Worm (Caenorhabditis elegans) whole organism, L1 larva: ENCODE results near the gene rig-4.

Experiments used
- C04F5.9 ChIP-seq: sonication (generic microtip); optimal IDR thresholded peaks from 2 replicates; lab custom pipeline; 2016; ENCODE audit warnings: missing genetic modification characterization, missing compliant biosample characterization
- C34B4.2 ChIP-seq: sonication (generic microtip); optimal IDR thresholded peaks from 2 replicates; lab custom pipeline; 2017; ENCODE audit warnings: mild to moderate bottlenecking, missing genetic modification characterization, missing compliant biosample characterization
- blmp-1 ChIP-seq: fragments of 150-350 bp; optimal IDR thresholded peaks from 2 replicates; lab custom pipeline; 2014; ENCODE audit warnings: missing biosample characterization, missing genetic modification characterization
- ceh-82 ChIP-seq, 3 experiments: fragments of 150-350 bp in 1 of 3; sonication (generic microtip) in 2 of 3; optimal IDR thresholded peaks; 2 replicates each; lab custom pipeline; 2014 to 2017; ENCODE audit warnings: missing biosample characterization in 3 of 3, missing genetic modification characterization in 3 of 3
- ceh-88 ChIP-seq: fragments of 200-800 bp; sonication (Bioruptor generic); IDR thresholded peaks from 2 replicates; pipeline ENCODE4 v1.3.6; 2022; ENCODE audit warnings: missing genetic modification characterization, missing compliant biosample characterization
- ceh-90 ChIP-seq: sonication (generic microtip); optimal IDR thresholded peaks from 2 replicates; lab custom pipeline; 2016; ENCODE audit warnings: missing genetic modification characterization, missing compliant biosample characterization
- ces-1 ChIP-seq: fragments of 150-350 bp; optimal IDR thresholded peaks from 2 replicates; lab custom pipeline; 2014; ENCODE audit warnings: missing biosample characterization, missing genetic modification reagents, missing genetic modification characterization
- dpl-1 ChIP-seq, 3 experiments: fragments of 150-350 bp in 2 of 3; sonication (generic microtip) in 1 of 3; optimal IDR thresholded peaks; 2 replicates each; lab custom pipeline; 2014 to 2017; ENCODE audit warnings: missing biosample characterization in 3 of 3, missing genetic modification characterization in 3 of 3, missing genetic modification reagents in 3 of 3
- efl-1 ChIP-seq, 4 experiments: fragments of 150-350 bp; optimal IDR thresholded peaks in 3 of 4; peaks in 1 of 4; 1 replicate in 1 of 4; 2 replicates in 3 of 4; lab custom pipeline; 2014; ENCODE audit warnings: missing biosample characterization in 2 of 4, missing genetic modification characterization in 2 of 4, missing genetic modification reagents in 2 of 4
- egl-13 ChIP-seq: sonication (generic microtip); optimal IDR thresholded peaks from 2 replicates; lab custom pipeline; 2016; ENCODE audit warnings: missing genotype, missing genetic modification reagents, missing genetic modification characterization, missing compliant biosample characterization
- elt-2 ChIP-seq: sonication (generic microtip); optimal IDR thresholded peaks from 2 replicates; lab custom pipeline; 2016; ENCODE audit warnings: missing genetic modification characterization, mild to moderate bottlenecking, inconsistent platforms, missing compliant biosample characterization, missing genetic modification reagents
- elt-3 ChIP-seq, 6 experiments: fragments of 150-350 bp in 1 of 6; sonication (generic microtip); optimal IDR thresholded peaks; 2 replicates each; lab custom pipeline; 2017 to 2018; ENCODE audit warnings: missing biosample characterization in 6 of 6, missing genetic modification characterization in 6 of 6, inconsistent platforms in 1 of 6
- hlh-4 ChIP-seq: sonication (generic microtip); optimal IDR thresholded peaks from 2 replicates; lab custom pipeline; 2016; ENCODE audit warnings: mild to moderate bottlenecking, missing genetic modification characterization, missing compliant biosample characterization
- irx-1 ChIP-seq: sonication (generic microtip); optimal IDR thresholded peaks from 2 replicates; lab custom pipeline; 2016; ENCODE audit warnings: missing genetic modification characterization, missing compliant biosample characterization
- lin-14 ChIP-seq: fragments of 200-800 bp; sonication (Bioruptor generic); optimal IDR thresholded peaks from 2 replicates; lab custom pipeline; 2018; ENCODE audit warnings: mild to moderate bottlenecking, missing genetic modification characterization, moderate library complexity, missing compliant biosample characterization
- lin-35 ChIP-seq, 2 experiments: fragments of 150-350 bp; optimal IDR thresholded peaks; 2 replicates each; lab custom pipeline; 2014; ENCODE audit warnings: missing biosample characterization in 2 of 2, missing genetic modification characterization in 2 of 2, missing genetic modification reagents in 2 of 2
- lir-3 ChIP-seq: sonication (generic microtip); optimal IDR thresholded peaks from 2 replicates; lab custom pipeline; 2016; ENCODE audit warnings: mild to moderate bottlenecking, missing genetic modification characterization, moderate library complexity, missing compliant biosample characterization; ENCODE audit not compliant: poor library complexity
- lsy-2 ChIP-seq, 2 experiments: fragments of 150-350 bp; optimal IDR thresholded peaks; 2 replicates each; lab custom pipeline; 2014; ENCODE audit warnings: missing biosample characterization in 2 of 2, missing genetic modification characterization in 2 of 2
- mab-9 ChIP-seq: fragments of 200-800 bp; sonication (Bioruptor generic); IDR thresholded peaks from 2 replicates; pipeline ENCODE4 v1.3.6; 2022; ENCODE audit warnings: missing genetic modification reagents, missing genetic modification characterization, missing compliant biosample characterization
- mef-2 ChIP-seq: fragments of 150-350 bp; optimal IDR thresholded peaks from 2 replicates; lab custom pipeline; 2014; ENCODE audit warnings: missing biosample characterization, missing genetic modification characterization
- mep-1 ChIP-seq: fragments of 150-350 bp; optimal IDR thresholded peaks from 2 replicates; lab custom pipeline; 2014; ENCODE audit warnings: missing biosample characterization, missing genetic modification characterization
- nhr-19 ChIP-seq: fragments of 200-800 bp; sonication (Bioruptor generic); conservative IDR thresholded peaks from 2 replicates; pipeline ENCODE4 v1.3.6; 2022; ENCODE audit warnings: missing genetic modification characterization, missing compliant biosample characterization
- nhr-20 ChIP-seq: sonication (generic microtip); optimal IDR thresholded peaks from 2 replicates; lab custom pipeline; 2016; ENCODE audit warnings: mild to moderate bottlenecking, missing genetic modification characterization, missing compliant biosample characterization
- nhr-237 ChIP-seq: fragments of 150-350 bp; optimal IDR thresholded peaks from 2 replicates; lab custom pipeline; 2014; ENCODE audit warnings: missing biosample characterization, missing genetic modification characterization
- nhr-47 ChIP-seq: sonication (generic microtip); optimal IDR thresholded peaks from 2 replicates; lab custom pipeline; 2016; ENCODE audit warnings: mild to moderate bottlenecking, missing genetic modification characterization, moderate library complexity, missing compliant biosample characterization
- nhr-71 ChIP-seq: sonication (generic microtip); optimal IDR thresholded peaks from 2 replicates; lab custom pipeline; 2016; ENCODE audit warnings: mild to moderate bottlenecking, missing genetic modification characterization, moderate library complexity, missing compliant biosample characterization
- nhr-85 ChIP-seq: sonication (generic microtip); peaks from one replicate; lab custom pipeline; 2016; ENCODE audit warnings: missing genetic modification characterization, inconsistent platforms, missing compliant biosample characterization
- nhr-90 ChIP-seq: sonication (generic microtip); optimal IDR thresholded peaks from 2 replicates; lab custom pipeline; 2016; ENCODE audit warnings: mild to moderate bottlenecking, missing genetic modification characterization, missing compliant biosample characterization; ENCODE audit not compliant: poor library complexity
- rnt-1 ChIP-seq: sonication (generic microtip); optimal IDR thresholded peaks from 2 replicates; lab custom pipeline; 2016; ENCODE audit warnings: mild to moderate bottlenecking, missing genetic modification characterization, moderate library complexity, missing compliant biosample characterization
- skn-1 ChIP-seq: fragments of 150-350 bp; optimal IDR thresholded peaks from 2 replicates; lab custom pipeline; 2014; ENCODE audit warnings: missing biosample characterization, missing genetic modification characterization
- snu-23 ChIP-seq: sonication (generic microtip); optimal IDR thresholded peaks from 2 replicates; lab custom pipeline; 2016; ENCODE audit warnings: missing genetic modification characterization, missing compliant biosample characterization
- sptf-1 ChIP-seq: fragments of 150-350 bp; optimal IDR thresholded peaks from 2 replicates; lab custom pipeline; 2014; ENCODE audit warnings: missing biosample characterization, missing genetic modification characterization
- sup-37 ChIP-seq: fragments of 200-800 bp; sonication (Bioruptor generic); optimal IDR thresholded peaks from 2 replicates; lab custom pipeline; 2018; ENCODE audit warnings: mild to moderate bottlenecking, missing genetic modification characterization, missing compliant biosample characterization
- swsn-7 ChIP-seq: sonication (generic microtip); optimal IDR thresholded peaks from 2 replicates; lab custom pipeline; 2016; ENCODE audit warnings: missing genetic modification characterization, missing compliant biosample characterization
- tbx-2 ChIP-seq: sonication (generic microtip); optimal IDR thresholded peaks from 2 replicates; lab custom pipeline; 2016; ENCODE audit warnings: missing genetic modification characterization, missing compliant biosample characterization
- unc-98 ChIP-seq: fragments of 200-800 bp; sonication (Bioruptor generic); IDR thresholded peaks from 2 replicates; pipeline ENCODE4 v1.3.6; 2022; ENCODE audit warnings: missing genetic modification characterization, missing compliant biosample characterization
- vab-15 ChIP-seq: sonication (generic microtip); optimal IDR thresholded peaks from 2 replicates; lab custom pipeline; 2017; ENCODE audit warnings: missing genotype, mild to moderate bottlenecking, missing genetic modification characterization, missing compliant biosample characterization

Gene rig-4

ce11 chrIV:8023861-8024260 lies 19.9 kb upstream of the rig-4 start:
- TF ChIP-seq nhr-85 (tag; lab: Kevin White, UChicago): peak; percentile 13
- TF ChIP-seq ces-1 (GFP tag; lab: Kevin White, UChicago): no peak
- no peak for TF ChIP-seq C34B4.2 (tag; lab: Kevin White, UChicago)
- TF ChIP-seq elt-2 (tag; lab: Kevin White, UChicago): peak; percentile 14
- no peak for TF ChIP-seq mep-1

- TF ChIP-seq blmp-1 (tag; lab: Kevin White, UChicago): no peak
- no peak for TF ChIP-seq nhr-47 (tag; lab: Kevin White, UChicago)
- TF ChIP-seq ceh-88 (GFP tag; lab: Robert Waterston, UW): peak; percentile 15; the same call in 1 of the 2 replicates
- no peak for TF ChIP-seq sup-37 (GFP tag; lab: Kevin White, UChicago)
- TF ChIP-seq C04F5.9 (tag; lab: Kevin White, UChicago): no peak
- TF ChIP-seq mab-9 (GFP tag; lab: Robert Waterston, UW): no peak
- no peak for TF ChIP-seq unc-98 (GFP tag; lab: Robert Waterston, UW)
- TF ChIP-seq snu-23: no peak
These were observed 18.2 kb upstream of the rig-4 start, which contains the start of gene C26B2.2 for ce11 chrIV:8022035-8022673. C26B2.2 (minus strand) TSS chrIV:8022122.

- TF ChIP-seq nhr-237 (tag; lab: Kevin White, UChicago) (no peak), mep-1 (peak; percentile 71), lin-14 (GFP tag; lab: Kevin White, UChicago) (peak; percentile 52), nhr-90 (peak; percentile 21), nhr-71 (tag; lab: Kevin White, UChicago) (peak; percentile 33), hlh-4 (tag; lab: Kevin White, UChicago) (no peak), nhr-19 (no peak), dpl-1 (GFP tag; optimal IDR thresholded peaks at IDR 0.05; lab: Kevin White, UChicago) (peak in 1 of 3 experiments; percentile 39), lir-3 (tag; lab: Kevin White, UChicago) (peak; percentile 71), nhr-20 (tag; lab: Kevin White, UChicago) (peak; percentile 7), sptf-1 (tag; lab: Kevin White, UChicago) (no peak), lsy-2 (tag; optimal IDR thresholded peaks at IDR 0.05; lab: Kevin White, UChicago) (peak in 1 of 2 experiments; percentile 55), ceh-90 (tag; lab: Kevin White, UChicago) (peak; percentile 69), rnt-1 (tag; lab: Kevin White, UChicago) (peak; percentile 73), snu-23 (peak; percentile 20), swsn-7 (tag; lab: Kevin White, UChicago) (peak; percentile 14), tbx-2 (tag; lab: Kevin White, UChicago) (peak; percentile 0), irx-1 (peak; percentile 24), blmp-1 (tag; lab: Kevin White, UChicago) (peak; percentile 3), egl-13 (tag; lab: Kevin White, UChicago) (peak; percentile 3), nhr-47 (tag; lab: Kevin White, UChicago) (peak; percentile 24), skn-1 (tag; lab: Kevin White, UChicago) (peak; percentile 29), mef-2 (tag; lab: Kevin White, UChicago) (no peak), lin-35 (GFP tag; optimal IDR thresholded peaks at IDR 0.05; lab: Kevin White, UChicago) (peak in 1 of 2 experiments; percentile 27), ceh-82 (tag; optimal IDR thresholded peaks at IDR 0.05; lab: Kevin White, UChicago) (peak in 1 of 3 experiments; percentile 39), efl-1 (optimal IDR thresholded peaks at IDR 0.05; lab: Kevin White, UChicago) (peak; percentile 8 to 36), efl-1 (GFP tag; optimal IDR thresholded peaks at IDR 0.05 in 1 of 2; lab: Kevin White, UChicago) (peak in 1 of 2 experiments; percentile 36), elt-3 (tag; optimal IDR thresholded peaks at IDR 0.05; lab: Kevin White, UChicago) (no peak), vab-15 (no peak)
These were observed 16.0 kb upstream of the rig-4 start, which contains the start of gene dnc-4 for ce11 chrIV:8019772-8020496. dnc-4 (minus strand) TSS chrIV:8019808.
